Fruit fly (Drosophila melanogaster) whole organism, embryonic: Measurements from ENCODE around the gene CG10064.

Experiments used
- Ada2b ChIP-seq: fragments of 200-800 bp; sonication (Bioruptor generic); IDR thresholded peaks from 2 replicates; pipeline ENCODE4 v1.3.6; 2022; ENCODE audit warnings: missing biosample characterization, missing genetic modification characterization
- Adf1 ChIP-seq: fragments of 200-800 bp; sonication (Bioruptor generic); IDR thresholded peaks from 2 replicates; pipeline ENCODE4 v1.3.6; 2022; ENCODE audit warnings: missing biosample characterization, missing genetic modification characterization
- Awh ChIP-seq: fragments of 200-800 bp; sonication (Bioruptor generic); IDR thresholded peaks from 2 replicates; pipeline ENCODE4, ENCODE4 v1.3.6; 2022; ENCODE audit warnings: missing biosample characterization, missing genetic modification characterization
- C15 ChIP-seq: fragments of 200-800 bp; sonication (Bioruptor generic); IDR thresholded peaks from 3 replicates; pipeline ENCODE4 v1.3.6; 2022; ENCODE audit warnings: missing biosample characterization, missing genetic modification characterization
- CG10209 ChIP-seq: fragments of 200-800 bp; sonication (Bioruptor generic); optimal IDR thresholded peaks from 3 replicates; lab custom pipeline; 2017; ENCODE audit warnings: missing biosample characterization, mild to moderate bottlenecking, missing genetic modification characterization, missing genetic modification reagents
- CG11560 ChIP-seq: fragments of 200-800 bp; sonication (Bioruptor generic); IDR thresholded peaks from 3 replicates; pipeline ENCODE4 v1.3.6; 2022; ENCODE audit warnings: missing biosample characterization, missing genetic modification characterization
- CG12769 ChIP-seq: fragments of 200-800 bp; sonication (Bioruptor generic); optimal IDR thresholded peaks from 2 replicates; lab custom pipeline; 2019; ENCODE audit warnings: missing biosample characterization, mild to moderate bottlenecking, missing genetic modification characterization, moderate library complexity
- CG14441 ChIP-seq: fragments of 200-800 bp; sonication (Bioruptor generic); IDR thresholded peaks from 2 replicates; pipeline ENCODE4 v1.3.6; 2022; ENCODE audit warnings: missing biosample characterization, missing genetic modification characterization
- CG14965 ChIP-seq: fragments of 200-800 bp; sonication (Bioruptor generic); optimal IDR thresholded peaks from 2 replicates; lab custom pipeline; 2016; ENCODE audit warnings: missing biosample characterization, missing genetic modification characterization, borderline replicate concordance
- CG15073 ChIP-seq: fragments of 200-800 bp; sonication (Bioruptor generic); optimal IDR thresholded peaks from 2 replicates; lab custom pipeline; 2016; ENCODE audit warnings: missing biosample characterization, missing genetic modification characterization
- CG1602 ChIP-seq: fragments of 200-800 bp; sonication (Bioruptor generic); optimal IDR thresholded peaks from 3 replicates; lab custom pipeline; 2016; ENCODE audit warnings: missing biosample characterization, missing genetic modification characterization
- CG1647 ChIP-seq: fragments of 200-800 bp; sonication (Bioruptor generic); optimal IDR thresholded peaks from 3 replicates; lab custom pipeline; 2016; ENCODE audit warnings: missing biosample characterization, missing genetic modification characterization
- CG16779 ChIP-seq: fragments of 200-800 bp; sonication (Bioruptor generic); IDR thresholded peaks from 2 replicates; pipeline ENCODE4 v1.3.6; 2022; ENCODE audit warnings: missing biosample characterization, missing genetic modification characterization
- CG1832 ChIP-seq: fragments of 200-800 bp; sonication (Bioruptor generic); optimal IDR thresholded peaks from 2 replicates; lab custom pipeline; 2017; ENCODE audit warnings: missing biosample characterization, mild to moderate bottlenecking, missing genetic modification characterization, inconsistent platforms
- CG18599 ChIP-seq: fragments of 200-800 bp; sonication (Bioruptor generic); optimal IDR thresholded peaks from 3 replicates; lab custom pipeline; 2017; ENCODE audit warnings: missing biosample characterization, missing genetic modification characterization, mild to moderate bottlenecking, moderate library complexity, missing genetic modification reagents
- CG18619 ChIP-seq: fragments of 200-800 bp; sonication (Bioruptor generic); optimal IDR thresholded peaks from 3 replicates; lab custom pipeline; 2017; ENCODE audit warnings: missing biosample characterization, mild to moderate bottlenecking, missing genetic modification characterization
- CG32772 ChIP-seq: fragments of 200-800 bp; sonication (Bioruptor generic); IDR thresholded peaks from 2 replicates; pipeline ENCODE4 v1.3.6; 2022; ENCODE audit warnings: missing biosample characterization, missing genetic modification characterization
- CG33213 ChIP-seq: fragments of 200-800 bp; sonication (Bioruptor generic); optimal IDR thresholded peaks from 3 replicates; lab custom pipeline; 2016; ENCODE audit warnings: missing biosample characterization, missing genetic modification characterization
- CG3407 ChIP-seq: fragments of 200-800 bp; sonication (Bioruptor generic); optimal IDR thresholded peaks from 2 replicates; lab custom pipeline; 2018; ENCODE audit warnings: missing biosample characterization, mild to moderate bottlenecking, missing genetic modification characterization
- CG3995 ChIP-seq: fragments of 200-800 bp; sonication (Bioruptor generic); optimal IDR thresholded peaks from 3 replicates; lab custom pipeline; 2016; ENCODE audit warnings: missing biosample characterization, missing genetic modification characterization
- CG4404 ChIP-seq: fragments of 200-800 bp; sonication (Bioruptor generic); IDR thresholded peaks from 2 replicates; pipeline ENCODE4 v1.3.6; 2022; ENCODE audit warnings: missing biosample characterization, missing genetic modification characterization
- CG4707 ChIP-seq: fragments of 200-800 bp; sonication (Bioruptor generic); optimal IDR thresholded peaks from 2 replicates; lab custom pipeline; 2018; ENCODE audit warnings: missing biosample characterization, mild to moderate bottlenecking, missing genetic modification characterization, moderate library complexity
- CG8281 ChIP-seq: fragments of 200-800 bp; sonication (Bioruptor generic); optimal IDR thresholded peaks from 2 replicates; lab custom pipeline; 2018; ENCODE audit warnings: missing biosample characterization, mild to moderate bottlenecking, missing genetic modification characterization, moderate library complexity
- CG8388 ChIP-seq: fragments of 200-800 bp; sonication (Bioruptor generic); optimal IDR thresholded peaks from 2 replicates; lab custom pipeline; 2019; ENCODE audit warnings: missing biosample characterization, mild to moderate bottlenecking, missing genetic modification characterization, moderate library complexity
- D ChIP-seq, 2 experiments: fragments of 200-800 bp in 1 of 2; fragments of >200 bp in 1 of 2; sonication (Bioruptor generic) in 1 of 2; optimal IDR thresholded peaks; 2 replicates in 1 of 2; 3 replicates in 1 of 2; lab custom pipeline; 2017; ENCODE audit warnings: mild to moderate bottlenecking in 1 of 2, missing biosample characterization in 1 of 2, missing genetic modification characterization in 1 of 2, missing genetic modification reagents in 1 of 2
- Dad ChIP-seq: fragments of 200-800 bp; sonication (Bioruptor generic); optimal IDR thresholded peaks from 3 replicates; lab custom pipeline; 2016; ENCODE audit warnings: missing biosample characterization, missing genetic modification characterization
- Fer3 ChIP-seq: fragments of 200-800 bp; sonication (Bioruptor generic); optimal IDR thresholded peaks from 2 replicates; lab custom pipeline; 2018; ENCODE audit warnings: missing biosample characterization, mild to moderate bottlenecking, missing genetic modification characterization, moderate library complexity
- HmgD ChIP-seq: fragments of 200-800 bp; sonication (Bioruptor generic); optimal IDR thresholded peaks from 3 replicates; lab custom pipeline; 2016; ENCODE audit warnings: missing biosample characterization, missing genetic modification characterization
- Mad ChIP-seq: fragments of 200-800 bp; sonication (Bioruptor generic); optimal IDR thresholded peaks from 2 replicates; lab custom pipeline; 2016; ENCODE audit warnings: missing biosample characterization, missing genetic modification characterization
- Myb ChIP-seq: fragments of 200-800 bp; sonication (Bioruptor generic); optimal IDR thresholded peaks from 2 replicates; lab custom pipeline; 2016; ENCODE audit warnings: missing biosample characterization, missing genetic modification characterization
- Neu2 ChIP-seq: fragments of 200-800 bp; sonication (Bioruptor generic); optimal IDR thresholded peaks from 3 replicates; lab custom pipeline; 2016; ENCODE audit warnings: missing biosample characterization, missing genetic modification characterization, borderline replicate concordance
- Trl ChIP-seq, 3 experiments: fragments of >200 bp in 2 of 3; fragments of 200-800 bp in 1 of 3; sonication (Bioruptor generic) in 1 of 3; optimal IDR thresholded peaks; 2 replicates in 1 of 3; 3 replicates in 2 of 3; lab custom pipeline; 2016 to 2017; ENCODE audit warnings: missing biosample characterization in 1 of 3, missing genetic modification characterization in 1 of 3
- Usf ChIP-seq: fragments of 200-800 bp; sonication (Bioruptor generic); optimal IDR thresholded peaks from 2 replicates; lab custom pipeline; 2017; ENCODE audit warnings: missing genotype, missing biosample characterization, missing genetic modification characterization
- Xrp1 ChIP-seq: fragments of 200-800 bp; sonication (Bioruptor generic); IDR thresholded peaks from 2 replicates; pipeline ENCODE4 v1.3.6; 2022; ENCODE audit warnings: missing biosample characterization, missing genetic modification characterization
- az2 ChIP-seq: fragments of 200-800 bp; sonication (Bioruptor generic); optimal IDR thresholded peaks from 3 replicates; lab custom pipeline; 2016; ENCODE audit warnings: missing biosample characterization, missing genetic modification characterization
- bowl ChIP-seq: fragments of 200-800 bp; sonication (Bioruptor generic); IDR thresholded peaks from 2 replicates; pipeline ENCODE4 v1.3.6; 2022; ENCODE audit warnings: missing biosample characterization, missing genetic modification characterization
- chm ChIP-seq: fragments of 200-800 bp; sonication (Bioruptor generic); IDR thresholded peaks from 2 replicates; pipeline ENCODE4 v1.3.6; 2022; ENCODE audit warnings: missing biosample characterization, missing genetic modification characterization
- dan ChIP-seq: fragments of 200-800 bp; sonication (Bioruptor generic); IDR thresholded peaks from 2 replicates; pipeline ENCODE4 v1.3.6; 2022; ENCODE audit warnings: missing biosample characterization, missing genetic modification characterization
- dimm ChIP-seq: fragments of 200-800 bp; sonication (Bioruptor generic); IDR thresholded peaks from 2 replicates; pipeline ENCODE4 v1.3.6; 2022; ENCODE audit warnings: missing biosample characterization, missing genetic modification characterization
- fu2 ChIP-seq: fragments of 200-800 bp; sonication (Bioruptor generic); optimal IDR thresholded peaks from 2 replicates; lab custom pipeline; 2016; ENCODE audit warnings: missing biosample characterization, missing genetic modification characterization
- insv ChIP-seq, 2 experiments: fragments of 200-800 bp; sonication (Bioruptor generic); optimal IDR thresholded peaks; 3 replicates each; lab custom pipeline; 2016 to 2018; ENCODE audit warnings: missing biosample characterization in 2 of 2, missing genetic modification characterization in 2 of 2
- nom ChIP-seq: fragments of 200-800 bp; sonication (Bioruptor generic); optimal IDR thresholded peaks from 2 replicates; lab custom pipeline; 2017; ENCODE audit warnings: missing biosample characterization, missing genetic modification characterization, mild to moderate bottlenecking, moderate library complexity, missing genetic modification reagents
- odd ChIP-seq: fragments of 200-800 bp; sonication (Bioruptor generic); optimal IDR thresholded peaks from 2 replicates; lab custom pipeline; 2017; ENCODE audit warnings: missing biosample characterization, mild to moderate bottlenecking, missing genetic modification characterization
- sc ChIP-seq, 3 experiments: fragments of >200 bp in 2 of 3; fragments of 200-800 bp in 1 of 3; sonication (Bioruptor generic) in 1 of 3; optimal IDR thresholded peaks; 2 replicates in 2 of 3; 3 replicates in 1 of 3; lab custom pipeline; 2017; ENCODE audit warnings: mild to moderate bottlenecking in 1 of 3, missing biosample characterization in 1 of 3, missing genetic modification characterization in 1 of 3, missing genetic modification reagents in 1 of 3
- sens-2 ChIP-seq: fragments of 200-800 bp; sonication (Bioruptor generic); IDR thresholded peaks from 2 replicates; pipeline ENCODE4 v1.3.6; 2022; ENCODE audit warnings: missing biosample characterization, missing genetic modification characterization
- slp2 ChIP-seq: fragments of 200-800 bp; sonication (Bioruptor generic); optimal IDR thresholded peaks from 2 replicates; lab custom pipeline; 2016; ENCODE audit warnings: missing biosample characterization, missing genetic modification characterization
- tup ChIP-seq: fragments of 200-800 bp; sonication (Bioruptor generic); optimal IDR thresholded peaks from 2 replicates; lab custom pipeline; 2016; ENCODE audit warnings: missing biosample characterization, mild to moderate bottlenecking, missing genetic modification characterization, moderate library complexity
- zen ChIP-seq: fragments of 200-800 bp; sonication (Bioruptor generic); optimal IDR thresholded peaks from 3 replicates; lab custom pipeline; 2018; ENCODE audit warnings: missing biosample characterization, mild to moderate bottlenecking, missing genetic modification characterization, moderate library complexity

The CG10064 gene

dm6 chr3L:7013568-7014305 is 46.0 kb upstream of the CG10064 start (continued):
- TF ChIP-seq bowl (GFP tag; lab: Robert Waterston, UW) = no peak
- no peak for TF ChIP-seq dimm (GFP tag; lab: Robert Waterston, UW)
- no peak for TF ChIP-seq Adf1 (GFP tag; lab: Robert Waterston, UW)
- no peak for TF ChIP-seq nom (GFP tag; lab: Kevin White, UChicago)
- no peak for TF ChIP-seq Mad (GFP tag; lab: Kevin White, UChicago)
- no peak for TF ChIP-seq sc (optimal IDR thresholded peaks at IDR 0.05; lab: Kevin White, UChicago)
- no peak for TF ChIP-seq sc (GFP tag; optimal IDR thresholded peaks at IDR 0.05; lab: Kevin White, UChicago)
- TF ChIP-seq CG3407 (GFP tag; lab: Kevin White, UChicago) = no peak
- TF ChIP-seq Neu2 (GFP tag; lab: Kevin White, UChicago) = no peak
- TF ChIP-seq fu2 (GFP tag; lab: Kevin White, UChicago) = no peak
- TF ChIP-seq insv (GFP tag; optimal IDR thresholded peaks at IDR 0.05; lab: Kevin White, UChicago) = no peak
- no peak for TF ChIP-seq D (optimal IDR thresholded peaks at IDR 0.05; lab: Kevin White, UChicago)
- TF ChIP-seq D (GFP tag; optimal IDR thresholded peaks at IDR 0.05; lab: Kevin White, UChicago) = no peak
- peak; percentile 38; the same call in 1 of the 2 replicates for TF ChIP-seq CG32772 (GFP tag; lab: Robert Waterston, UW)
- TF ChIP-seq Ada2b (GFP tag; lab: Robert Waterston, UW) = 0 out of 2 replicates have a peak, but pooled peaks have one; percentile 9
- no peak for TF ChIP-seq dan
- no peak for TF ChIP-seq slp2
- no peak for TF ChIP-seq CG18619 (GFP tag; lab: Kevin White, UChicago)
- TF ChIP-seq Myb (GFP tag; lab: Kevin White, UChicago) = no peak
- TF ChIP-seq CG14965 (GFP tag; lab: Kevin White, UChicago) = no peak
- TF ChIP-seq CG18599 (GFP tag; lab: Kevin White, UChicago) = peak; percentile 5
- TF ChIP-seq Fer3 (tag; lab: Kevin White, UChicago) = no peak
- TF ChIP-seq CG11560 (tag; lab: Robert Waterston, UW) = no peak
- no peak for TF ChIP-seq Dad (GFP tag; lab: Kevin White, UChicago)
- no peak for TF ChIP-seq CG4707
- TF ChIP-seq CG1647 (GFP tag; lab: Kevin White, UChicago) = no peak
- TF ChIP-seq CG1602 (GFP tag; lab: Kevin White, UChicago) = no peak
- TF ChIP-seq Usf (GFP tag; lab: Kevin White, UChicago) = no peak
- no peak for TF ChIP-seq az2
- TF ChIP-seq CG4404 (GFP tag; lab: Robert Waterston, UW) = no peak
- peak; percentile 29; the same call in 1 of the 2 replicates for TF ChIP-seq Xrp1 (GFP tag; lab: Robert Waterston, UW)
- peak; percentile 65; the same call in 1 of the 2 replicates for TF ChIP-seq chm (GFP tag; lab: Robert Waterston, UW)
- TF ChIP-seq CG14441 (GFP tag; lab: Robert Waterston, UW) = peak; percentile 71
- TF ChIP-seq Awh = peak; percentile 39; the same call in 1 of the 2 replicates
- TF ChIP-seq CG1832 (GFP tag; lab: Kevin White, UChicago) = no peak
- no peak for TF ChIP-seq odd
- peak; percentile 24 for TF ChIP-seq CG10209 (GFP tag; lab: Kevin White, UChicago)
- TF ChIP-seq CG3995 = no peak
- TF ChIP-seq CG15073 (GFP tag; lab: Kevin White, UChicago) = no peak
- TF ChIP-seq tup = no peak
- peak; percentile 19; the same call in 1 of the 2 replicates for TF ChIP-seq sens-2 (GFP tag; lab: Robert Waterston, UW)
- peak; percentile 38 for TF ChIP-seq CG12769 (tag; lab: Kevin White, UChicago)
- no peak for TF ChIP-seq CG8281
- no peak for TF ChIP-seq zen (tag; lab: Kevin White, UChicago)
- no peak for TF ChIP-seq CG33213 (GFP tag; lab: Kevin White, UChicago)
- no peak for TF ChIP-seq HmgD (GFP tag; lab: Kevin White, UChicago)
- no peak for TF ChIP-seq C15 (GFP tag; lab: Robert Waterston, UW)
- TF ChIP-seq Trl (optimal IDR thresholded peaks at IDR 0.05; lab: Kevin White, UChicago) = peak; percentile 12 to 54
- no peak for TF ChIP-seq Trl (GFP tag; optimal IDR thresholded peaks at IDR 0.05; lab: Kevin White, UChicago)
- TF ChIP-seq CG8388 (GFP tag; lab: Kevin White, UChicago) = no peak
- TF ChIP-seq CG16779 (GFP tag; lab: Robert Waterston, UW) = 0 out of 2 replicates have a peak, but pooled peaks have one; percentile 24
